Fruit fly (Drosophila melanogaster): ENCODE results near the gene dls.

- TF ChIP-seq cyc (GFP tag; optimal IDR thresholded peaks at IDR 0.05) (no peak), Hr4 (GFP tag; optimal IDR thresholded peaks at IDR 0.05) (no peak), Ets21C (GFP tag; optimal IDR thresholded peaks at IDR 0.05) (no peak), Eip75B (GFP tag; optimal IDR thresholded peaks at IDR 0.05) (no peak)
These were observed 11.8 kb upstream of the dls start for dm6 chr3L:16189058-16189924.
